Worm (Caenorhabditis elegans): ENCODE results near the gene gmps-1.

DNA sequence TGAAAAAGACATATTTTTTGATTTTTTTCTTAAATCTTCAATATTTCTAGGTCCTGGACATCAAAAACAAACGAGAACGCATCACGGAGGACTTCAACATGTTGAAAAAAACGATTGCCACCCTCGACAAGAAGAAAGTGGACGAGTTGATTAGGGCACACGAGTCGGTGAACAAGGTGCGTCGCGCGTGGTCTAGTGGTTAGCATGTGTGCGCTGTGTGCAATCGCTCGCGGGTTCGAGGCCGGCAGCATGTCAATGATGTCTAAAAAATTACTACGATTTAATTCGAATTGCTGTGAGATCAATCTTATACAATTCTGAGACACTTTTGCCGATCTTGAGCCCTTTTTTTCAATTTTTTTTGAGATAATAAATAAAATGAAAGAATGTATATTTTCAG, 28.5 kb downstream of the gmps-1 start:
- TF ChIP-seq lin-13 (GFP tag; optimal IDR thresholded peaks at IDR 0.05) (peak; percentile 68), daf-8 (GFP tag; IDR thresholded peaks at IDR 0.05) (no peak), spr-3 (GFP tag; optimal IDR thresholded peaks at IDR 0.05) (peak; percentile 77), mxl-3 (GFP tag; optimal IDR thresholded peaks at IDR 0.05) (peak; percentile 61), skn-1 (tag; optimal IDR thresholded peaks at IDR 0.05) (no peak)
